Worm (Caenorhabditis elegans): ENCODE results near the gene glb-1.

glb-1 gene

ce11 chrIII:8956146-8956646, 33.1 kb upstream of the glb-1 start, which contains the start of the genes ZK643.5 and ZK643.2 (continued):
- peak; percentile 8 for TF ChIP-seq snpc-4 (GFP tag; optimal IDR thresholded peaks at IDR 0.05)
- peak in 1 of 4 experiments; percentile 5 for TF ChIP-seq snpc-4 (tag; optimal IDR thresholded peaks at IDR 0.05)
- no peak for TF ChIP-seq Y53F4B.3 (GFP tag; IDR thresholded peaks at IDR 0.05)
- TF ChIP-seq pha-4 (tag; optimal IDR thresholded peaks at IDR 0.05), result no peak
- peak; percentile 36 for TF ChIP-seq tbp1 (GFP tag; optimal IDR thresholded peaks at IDR 0.05)
- TF ChIP-seq mxl-1 (tag; optimal IDR thresholded peaks at IDR 0.05), result no peak
- peak; percentile 22 for TF ChIP-seq ceh-27 (GFP tag; optimal IDR thresholded peaks at IDR 0.05)
- TF ChIP-seq ztf-28 (GFP tag; IDR thresholded peaks at IDR 0.05), result no peak
- no peak for TF ChIP-seq cebp-2 (GFP tag; IDR thresholded peaks at IDR 0.05)
- no peak for TF ChIP-seq F39B2.1 (GFP tag; IDR thresholded peaks at IDR 0.05)
- no peak for TF ChIP-seq unc-130 (GFP tag; optimal IDR thresholded peaks at IDR 0.05)
- TF ChIP-seq rcor-1 (GFP tag; IDR thresholded peaks at IDR 0.05), result 0 out of 2 replicates have a peak, but pooled peaks have one; percentile 15
- TF ChIP-seq snpc-1.3 (tag; optimal IDR thresholded peaks at IDR 0.05; ENCODE audit: insufficient read depth), result peak; percentile 71
- no peak for TF ChIP-seq sptf-2 (GFP tag; optimal IDR thresholded peaks at IDR 0.05)
- no peak for TF ChIP-seq lin-26 (GFP tag; IDR thresholded peaks at IDR 0.05)
- TF ChIP-seq rec-8 (tag; optimal IDR thresholded peaks at IDR 0.05), result no peak
- TF ChIP-seq madf-8 (GFP tag; conservative IDR thresholded peaks at IDR 0.05), result peak; percentile 51
- peak; percentile 15; the same call in 1 of the 2 replicates for TF ChIP-seq mcd-1 (GFP tag; IDR thresholded peaks at IDR 0.05)
- TF ChIP-seq ccch-3 (GFP tag; optimal IDR thresholded peaks at IDR 0.05), result no peak
- peak; percentile 70 for TF ChIP-seq lin-54 (GFP tag; optimal IDR thresholded peaks at IDR 0.05)
- peak; percentile 19 for TF ChIP-seq attf-5 (GFP tag; optimal IDR thresholded peaks at IDR 0.05)
- TF ChIP-seq F10E7.11 (tag; optimal IDR thresholded peaks at IDR 0.05), result no peak
- TF ChIP-seq ztf-22 (GFP tag; optimal IDR thresholded peaks at IDR 0.05), result no peak
- no peak for TF ChIP-seq ztf-6 (GFP tag; IDR thresholded peaks at IDR 0.05)
- peak; percentile 57 for TF ChIP-seq snpc-3.4 (tag; optimal IDR thresholded peaks at IDR 0.05)
- TF ChIP-seq ceh-100 (GFP tag; IDR thresholded peaks at IDR 0.05), result no peak
- TF ChIP-seq lin-40 (tag; optimal IDR thresholded peaks at IDR 0.05), result no peak
- TF ChIP-seq zim-3 (tag; optimal IDR thresholded peaks at IDR 0.05), result no peak
- peak; percentile 70 for TF ChIP-seq madf-6 (GFP tag; IDR thresholded peaks at IDR 0.05)
- peak; percentile 63 for TF ChIP-seq dpl-1 (GFP tag; optimal IDR thresholded peaks at IDR 0.05)
- TF ChIP-seq madf-10 (tag; optimal IDR thresholded peaks at IDR 0.05), result no peak
- TF ChIP-seq snpc-1.1 (tag; optimal IDR thresholded peaks at IDR 0.05; ENCODE audit: insufficient read depth), result peak; percentile 26

ce11 chrIII:8955536-8955935, 32.4 kb upstream of the glb-1 start:
- TF ChIP-seq hmg-20 (GFP tag; IDR thresholded peaks at IDR 0.05), result no peak
- 0 out of 2 replicates have a peak, but pooled peaks have one; percentile 16 for TF ChIP-seq nfyb-1 (GFP tag; IDR thresholded peaks at IDR 0.05)

DNA sequence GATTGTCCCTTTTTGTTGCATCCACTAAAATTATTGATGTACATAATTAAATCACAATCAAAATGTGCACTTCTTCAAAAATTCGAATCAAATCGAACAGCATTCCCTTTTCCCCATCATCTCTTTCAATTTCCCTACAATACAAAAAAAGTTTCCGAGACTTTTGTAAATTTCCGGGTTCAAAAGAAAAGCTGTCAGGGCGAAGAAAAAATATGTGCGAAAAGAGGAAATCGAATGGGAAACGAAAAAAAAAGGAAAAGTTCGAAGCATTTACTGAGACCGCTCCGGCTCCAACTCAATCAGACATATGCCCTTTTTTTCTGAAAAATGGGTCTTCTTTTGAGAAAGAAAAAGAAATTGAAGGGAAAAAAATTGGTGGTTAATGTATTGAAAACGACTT, 26.1 kb upstream of the glb-1 start:
- TF ChIP-seq ZK185.1 (tag; optimal IDR thresholded peaks at IDR 0.05; ENCODE audit: poor library complexity, severe bottlenecking), result no peak
- TF ChIP-seq tbp1 (GFP tag; optimal IDR thresholded peaks at IDR 0.05), result no peak
- no peak for TF ChIP-seq lir-1 (GFP tag; conservative IDR thresholded peaks at IDR 0.05)
- TF ChIP-seq mel-28 (tag; optimal IDR thresholded peaks at IDR 0.05; ENCODE audit: borderline replicate concordance), result no peak
- TF ChIP-seq nhr-27 (tag; optimal IDR thresholded peaks at IDR 0.05), result no peak
- no peak for TF ChIP-seq zim-3 (tag; optimal IDR thresholded peaks at IDR 0.05)
- TF ChIP-seq Y95B8A.8 (GFP tag; IDR thresholded peaks at IDR 0.05), result no peak
- TF ChIP-seq snpc-1.3 (tag; optimal IDR thresholded peaks at IDR 0.05; ENCODE audit: insufficient read depth), result no peak
- TF ChIP-seq F39B2.1 (GFP tag; IDR thresholded peaks at IDR 0.05), result no peak
- no peak for TF ChIP-seq B0336.3 (GFP tag; IDR thresholded peaks at IDR 0.05)
- no peak for TF ChIP-seq hlh-26 (GFP tag; conservative IDR thresholded peaks at IDR 0.05)
- no peak for TF ChIP-seq athp-1 (tag; optimal IDR thresholded peaks at IDR 0.05)
- TF ChIP-seq ama-1 (optimal IDR thresholded peaks at IDR 0.05), result no peak
- TF ChIP-seq ama-1 (GFP tag; optimal IDR thresholded peaks at IDR 0.05), result no peak
- no peak for TF ChIP-seq sptf-2 (GFP tag; optimal IDR thresholded peaks at IDR 0.05)
- TF ChIP-seq B0019.2 (GFP tag; conservative IDR thresholded peaks at IDR 0.05), result no peak
- TF ChIP-seq F22D6.2 (tag; optimal IDR thresholded peaks at IDR 0.05), result no peak
- no peak for TF ChIP-seq unc-130 (GFP tag; optimal IDR thresholded peaks at IDR 0.05)
